Worm (Caenorhabditis elegans): Measurements from ENCODE around the gene nlp-14.

nlp-14 gene

ce11 chrX:8939389-8939788 lies 20.2 kb upstream of the nlp-14 start (continued):
- TF ChIP-seq ceh-20 (GFP tag; IDR thresholded peaks at IDR 0.05): no peak
- TF ChIP-seq mep-1 (tag; optimal IDR thresholded peaks at IDR 0.05): no peak
- TF ChIP-seq jun-1 (tag; optimal IDR thresholded peaks at IDR 0.05): no peak
- no peak for TF ChIP-seq lir-3 (tag; optimal IDR thresholded peaks at IDR 0.05)
- TF ChIP-seq hlh-30 (tag; optimal IDR thresholded peaks at IDR 0.05; ENCODE audit: insufficient read depth): no peak
- TF ChIP-seq ZK546.5 (tag; optimal IDR thresholded peaks at IDR 0.05): no peak
- no peak for TF ChIP-seq rbr-2 (tag; optimal IDR thresholded peaks at IDR 0.05)
- peak; percentile 36 for TF ChIP-seq dmd-6 (GFP tag; IDR thresholded peaks at IDR 0.05)
- TF ChIP-seq daf-19 (GFP tag; conservative IDR thresholded peaks at IDR 0.05): no peak
- no peak for TF ChIP-seq nhr-6 (tag; optimal IDR thresholded peaks at IDR 0.05)
- 0 out of 2 replicates have a peak, but pooled peaks have one; percentile 46 for TF ChIP-seq F26F4.8 (GFP tag; conservative IDR thresholded peaks at IDR 0.05)
- TF ChIP-seq mxl-2 (GFP tag; conservative IDR thresholded peaks at IDR 0.05): no peak
- TF ChIP-seq ama-1 (optimal IDR thresholded peaks at IDR 0.05): no peak
- TF ChIP-seq fkh-10 (GFP tag; optimal IDR thresholded peaks at IDR 0.05): no peak
- no peak for TF ChIP-seq Y105C5A.15 (GFP tag; IDR thresholded peaks at IDR 0.05)
- peak in 1 of 2 experiments; percentile 8 for TF ChIP-seq lsy-2 (tag; optimal IDR thresholded peaks at IDR 0.05)
- no peak for TF ChIP-seq Y75B8A.6 (GFP tag; IDR thresholded peaks at IDR 0.05)
- TF ChIP-seq spr-1 (tag; optimal IDR thresholded peaks at IDR 0.05): no peak
- peak; percentile 54; the same call in 1 of the 2 replicates for TF ChIP-seq tra-1 (GFP tag; IDR thresholded peaks at IDR 0.05)
- TF ChIP-seq F44E2.7 (GFP tag; IDR thresholded peaks at IDR 0.05): 0 out of 2 replicates have a peak, but pooled peaks have one; percentile 54
- TF ChIP-seq lin-38 (GFP tag; IDR thresholded peaks at IDR 0.05): peak; percentile 63
- TF ChIP-seq nhr-48 (tag; optimal IDR thresholded peaks at IDR 0.05): peak; percentile 19
- TF ChIP-seq nhr-77 (tag; optimal IDR thresholded peaks at IDR 0.05): no peak
- TF ChIP-seq F10B5.3 (tag; optimal IDR thresholded peaks at IDR 0.05): peak; percentile 24
- TF ChIP-seq nhr-10 (tag; optimal IDR thresholded peaks at IDR 0.05): no peak
- TF ChIP-seq T20F7.1 (GFP tag; optimal IDR thresholded peaks at IDR 0.05): no peak
- TF ChIP-seq egl-43 (GFP tag; IDR thresholded peaks at IDR 0.05): peak; percentile 71; the same call in 1 of the 2 replicates
- no peak for TF ChIP-seq ctbp-1 (GFP tag; IDR thresholded peaks at IDR 0.05)
- TF ChIP-seq R02D3.7 (tag; optimal IDR thresholded peaks at IDR 0.05): no peak
- TF ChIP-seq daf-12 (tag; optimal IDR thresholded peaks at IDR 0.05): no peak
- TF ChIP-seq ZK337.2 (GFP tag; IDR thresholded peaks at IDR 0.05): 0 out of 2 replicates have a peak, but pooled peaks have one; percentile 32
- TF ChIP-seq hlh-11 (tag; optimal IDR thresholded peaks at IDR 0.05): no peak
- TF ChIP-seq ztf-11 (tag; optimal IDR thresholded peaks at IDR 0.05): no peak
- no peak for TF ChIP-seq snpc-4 (tag; optimal IDR thresholded peaks at IDR 0.05)
- TF ChIP-seq Y5F2A.4 (GFP tag; optimal IDR thresholded peaks at IDR 0.05): no peak
- 0 out of 2 replicates have a peak, but pooled peaks have one; percentile 19 for TF ChIP-seq php-3 (GFP tag; IDR thresholded peaks at IDR 0.05)
- TF ChIP-seq nhr-42 (GFP tag; IDR thresholded peaks at IDR 0.05): no peak
- no peak for TF ChIP-seq zfp-2 (tag; optimal IDR thresholded peaks at IDR 0.05)
- TF ChIP-seq F49E8.2 (tag; optimal IDR thresholded peaks at IDR 0.05; ENCODE audit: borderline replicate concordance): no peak
- TF ChIP-seq mdl-1 (tag; optimal IDR thresholded peaks at IDR 0.05): no peak
- no peak for TF ChIP-seq dmd-9 (GFP tag; IDR thresholded peaks at IDR 0.05)
- TF ChIP-seq mxl-3 (GFP tag; optimal IDR thresholded peaks at IDR 0.05): no peak
- TF ChIP-seq zip-11 (GFP tag; IDR thresholded peaks at IDR 0.05): no peak
- no peak for TF ChIP-seq lin-13 (GFP tag; optimal IDR thresholded peaks at IDR 0.05)
- TF ChIP-seq tag-97 (GFP tag; IDR thresholded peaks at IDR 0.05): no peak
- peak; percentile 51; the same call in 1 of the 2 replicates for TF ChIP-seq ceh-44 (GFP tag; IDR thresholded peaks at IDR 0.05)
- TF ChIP-seq ceh-62 (tag; optimal IDR thresholded peaks at IDR 0.05): no peak
- TF ChIP-seq dve-1 (tag; optimal IDR thresholded peaks at IDR 0.05; ENCODE audit: insufficient read depth): no peak
- TF ChIP-seq lin-1 (GFP tag; IDR thresholded peaks at IDR 0.05): peak; percentile 58; the same call in 1 of the 2 replicates
- peak; percentile 18; the same call in 1 of the 2 replicates for TF ChIP-seq dmd-8 (GFP tag; IDR thresholded peaks at IDR 0.05)
- 0 out of 2 replicates have a peak, but pooled peaks have one; percentile 49 for TF ChIP-seq daf-8 (GFP tag; IDR thresholded peaks at IDR 0.05)
- peak; percentile 69; the same call in 1 of the 2 replicates for TF ChIP-seq D1046.2 (GFP tag; IDR thresholded peaks at IDR 0.05)
